Fruit fly (Drosophila melanogaster): Measurements from ENCODE around the gene NTPase.

The NTPase gene

dm6 chr2L:2897024-2897549, 11.4 kb upstream of the NTPase start (continued):
- TF ChIP-seq zfh2 (GFP tag; optimal IDR thresholded peaks at IDR 0.05) (peak; percentile 34), wek (GFP tag; optimal IDR thresholded peaks at IDR 0.05) (no peak), CG15601 (tag; optimal IDR thresholded peaks at IDR 0.05) (no peak), otp (GFP tag; IDR thresholded peaks at IDR 0.05) (peak; percentile 90), HLH3B (GFP tag; IDR thresholded peaks at IDR 0.05) (peak; percentile 83), CG3995 (GFP tag; optimal IDR thresholded peaks at IDR 0.05) (no peak), CG30431 (GFP tag; optimal IDR thresholded peaks at IDR 0.05) (peak; percentile 86), CG2712 (tag; optimal IDR thresholded peaks at IDR 0.05) (peak; percentile 80), unpg (GFP tag; optimal IDR thresholded peaks at IDR 0.05) (peak; percentile 77), CG4617 (GFP tag; optimal IDR thresholded peaks at IDR 0.05; ENCODE audit: borderline replicate concordance) (peak; percentile 63), ken (GFP tag; IDR thresholded peaks at IDR 0.05) (peak; percentile 81), Rx (GFP tag; IDR thresholded peaks at IDR 0.05) (peak; percentile 83), Hsf (GFP tag; optimal IDR thresholded peaks at IDR 0.05) (peak; percentile 90), CG12391 (tag; optimal IDR thresholded peaks at IDR 0.05) (peak; percentile 83), CG17829 (tag; optimal IDR thresholded peaks at IDR 0.05) (peak; percentile 69), fd102C (GFP tag; optimal IDR thresholded peaks at IDR 0.05) (no peak), CG12299 (tag; optimal IDR thresholded peaks at IDR 0.05) (no peak), CG6813 (GFP tag; optimal IDR thresholded peaks at IDR 0.05) (peak; percentile 73), ham (GFP tag; IDR thresholded peaks at IDR 0.05) (no peak), CG12104 (GFP tag; optimal IDR thresholded peaks at IDR 0.05) (peak; percentile 74), CG4820 (GFP tag; optimal IDR thresholded peaks at IDR 0.05) (peak; percentile 91), Taf1 (GFP tag; IDR thresholded peaks at IDR 0.05) (no peak), Hey (tag; optimal IDR thresholded peaks at IDR 0.05) (no peak), ase (GFP tag; IDR thresholded peaks at IDR 0.05) (peak; percentile 84), kah (GFP tag; optimal IDR thresholded peaks at IDR 0.05) (peak; percentile 18), CG8765 (GFP tag; IDR thresholded peaks at IDR 0.05) (peak; percentile 7; the same call in 1 of the 2 replicates), CG17359 (tag; optimal IDR thresholded peaks at IDR 0.05) (peak; percentile 81), cwo (GFP tag; optimal IDR thresholded peaks at IDR 0.05) (peak; percentile 29), CG1602 (GFP tag; optimal IDR thresholded peaks at IDR 0.05) (peak; percentile 86), CG7928 (GFP tag; optimal IDR thresholded peaks at IDR 0.05) (no peak), tgo (GFP tag; IDR thresholded peaks at IDR 0.05) (peak; percentile 84), gem (tag; optimal IDR thresholded peaks at IDR 0.05) (peak; percentile 90), CG11560 (tag; IDR thresholded peaks at IDR 0.05) (peak; percentile 68), TFAM (GFP tag; optimal IDR thresholded peaks at IDR 0.05) (peak; percentile 11), Doc3 (GFP tag; IDR thresholded peaks at IDR 0.05; ENCODE audit: partially characterized antibody) (no peak), CG13424 (tag; optimal IDR thresholded peaks at IDR 0.05) (peak; percentile 60), HLHmδ (GFP tag; optimal IDR thresholded peaks at IDR 0.05) (peak; percentile 63), Fer2 (tag; optimal IDR thresholded peaks at IDR 0.05) (no peak), CG1832 (GFP tag; optimal IDR thresholded peaks at IDR 0.05) (peak; percentile 63), sna (GFP tag; IDR thresholded peaks at IDR 0.05; ENCODE audit: partially characterized antibody) (peak; percentile 20; the same call in 1 of the 2 replicates), CG10274 (GFP tag; optimal IDR thresholded peaks at IDR 0.05) (peak; percentile 20), E2f2 (GFP tag; IDR thresholded peaks at IDR 0.05) (peak; percentile 66), slou (GFP tag; optimal IDR thresholded peaks at IDR 0.05) (peak; percentile 85), CG11085 (GFP tag; IDR thresholded peaks at IDR 0.05) (peak; percentile 46; the same call in 1 of the 2 replicates), CG34422 (GFP tag; IDR thresholded peaks at IDR 0.05) (peak; percentile 90), CG14441 (GFP tag; IDR thresholded peaks at IDR 0.05) (peak; percentile 81), Ets97D (GFP tag; optimal IDR thresholded peaks at IDR 0.05) (peak; percentile 64), CG15514 (GFP tag; optimal IDR thresholded peaks at IDR 0.05) (peak; percentile 27), Dbx (GFP tag; IDR thresholded peaks at IDR 0.05) (peak; percentile 73), CG7556 (GFP tag; optimal IDR thresholded peaks at IDR 0.05) (peak; percentile 81)

Data from whole organism, embryonic.